Fruit fly (Drosophila melanogaster) whole organism: Measurements from ENCODE around the gene PGRP-SB1.

Source experiments
- CG8478 ChIP-seq: fragments of >200 bp; optimal IDR thresholded peaks from 2 replicates; lab custom pipeline; 2018; ENCODE audit warnings: inconsistent platforms
- Dll ChIP-seq: fragments of >200 bp; optimal IDR thresholded peaks from 2 replicates; lab custom pipeline; 2017
- EcR ChIP-seq, 2 experiments: fragments of >200 bp; optimal IDR thresholded peaks; 2 replicates each; lab custom pipeline; 2017; ENCODE audit warnings: missing biosample characterization in 2 of 2, missing genetic modification characterization in 2 of 2, missing genetic modification reagents in 2 of 2
- pan ChIP-seq: fragments of >200 bp; optimal IDR thresholded peaks from 2 replicates; lab custom pipeline; 2017
- psq ChIP-seq: fragments of >200 bp; optimal IDR thresholded peaks from 2 replicates; lab custom pipeline; 2017
- usp ChIP-seq: fragments of >200 bp; optimal IDR thresholded peaks from 2 replicates; lab custom pipeline; 2017; ENCODE audit warnings: missing biosample characterization, missing genetic modification characterization, mixed read lengths

dm6 chr3L:16752402-16753096 lies 24.8 kb upstream of the PGRP-SB1 start:
- TF ChIP-seq usp (GFP tag; lab: Kevin White, UChicago) (no peak), Dll (no peak), pan (no peak), psq (lab: Kevin White, UChicago) (no peak), EcR (GFP tag; optimal IDR thresholded peaks at IDR 0.05; lab: Kevin White, UChicago) (peak in 1 of 2 experiments; percentile 73), CG8478 (lab: Kevin White, UChicago) (no peak)
